Worm (Caenorhabditis elegans) whole organism, L2 larva: Measurements from ENCODE around the gene ZC487.2.

Experiments
- C34F6.9 ChIP-seq: fragments of 150-350 bp; optimal IDR thresholded peaks from 2 replicates; lab custom pipeline; 2014; ENCODE audit warnings: missing biosample characterization, missing genetic modification characterization
- F13H6.1 ChIP-seq: sonication (generic microtip); optimal IDR thresholded peaks from 2 replicates; lab custom pipeline; 2016; ENCODE audit warnings: missing genetic modification characterization, missing compliant biosample characterization
- ama-1 ChIP-seq: fragments of 150-350 bp; optimal IDR thresholded peaks from 2 replicates; lab custom pipeline; 2018; ENCODE audit warnings: inconsistent platforms
- ceh-16 ChIP-seq: fragments of 150-350 bp; optimal IDR thresholded peaks from 2 replicates; lab custom pipeline; 2014; ENCODE audit warnings: missing biosample characterization, missing genetic modification characterization
- ceh-82 ChIP-seq: fragments of 150-350 bp; optimal IDR thresholded peaks from 2 replicates; lab custom pipeline; 2014; ENCODE audit warnings: missing biosample characterization, missing genetic modification characterization
- lin-13 ChIP-seq: fragments of 150-350 bp; optimal IDR thresholded peaks from 2 replicates; lab custom pipeline; 2014; ENCODE audit warnings: missing biosample characterization, missing genetic modification reagents, missing genetic modification characterization
- mab-5 ChIP-seq: fragments of 150-350 bp; optimal IDR thresholded peaks from 2 replicates; lab custom pipeline; 2014; ENCODE audit warnings: missing biosample characterization, missing genetic modification characterization
- mdl-1 ChIP-seq, 2 experiments: fragments of 150-350 bp in 1 of 2; sonication (generic microtip) in 1 of 2; optimal IDR thresholded peaks; 2 replicates each; lab custom pipeline; 2017; ENCODE audit warnings: missing biosample characterization in 2 of 2, missing genetic modification characterization in 2 of 2
- nhr-10 ChIP-seq: sonication (generic microtip); optimal IDR thresholded peaks from 2 replicates; lab custom pipeline; 2017; ENCODE audit warnings: missing biosample characterization, missing genetic modification characterization
- nhr-6 ChIP-seq: fragments of 150-350 bp; optimal IDR thresholded peaks from 2 replicates; lab custom pipeline; 2014; ENCODE audit warnings: missing biosample characterization, missing genetic modification characterization
- skn-1 ChIP-seq: sonication (generic microtip); optimal IDR thresholded peaks from 2 replicates; lab custom pipeline; 2017; ENCODE audit warnings: missing biosample characterization, missing genetic modification characterization
- snpc-4 ChIP-seq: fragments of 150-350 bp; optimal IDR thresholded peaks from 2 replicates; lab custom pipeline; 2014; ENCODE audit warnings: missing biosample characterization, missing genetic modification characterization
- unc-39 ChIP-seq: fragments of 150-350 bp; optimal IDR thresholded peaks from 2 replicates; lab custom pipeline; 2014; ENCODE audit warnings: missing biosample characterization, missing genetic modification characterization
- ztf-11 ChIP-seq: sonication (generic microtip); optimal IDR thresholded peaks from 2 replicates; lab custom pipeline; 2017; ENCODE audit warnings: missing biosample characterization, missing genetic modification characterization

DNA sequence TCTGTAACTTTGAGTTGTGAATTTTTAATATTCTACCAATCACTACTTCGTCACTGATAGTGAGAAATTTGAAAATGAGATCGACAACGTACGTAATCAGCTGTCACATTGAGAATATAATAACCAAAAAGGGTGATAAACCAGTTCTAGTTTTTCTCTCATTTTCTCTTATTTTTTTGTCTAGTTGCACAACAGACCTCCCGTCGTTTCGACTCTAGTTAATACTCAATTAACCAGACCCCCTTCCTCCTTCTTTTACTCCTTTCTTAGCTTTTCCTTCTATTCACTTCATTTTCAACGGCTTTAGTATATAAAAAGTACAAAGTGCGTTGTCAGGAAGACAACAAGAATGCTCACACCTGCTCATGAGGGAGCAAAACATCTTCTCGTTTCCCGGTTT is 4.9 kb upstream of the ZC487.2 start, which contains the start of gene ZC487.1:
- TF ChIP-seq unc-39 (tag; lab: Kevin White, UChicago) (no peak), nhr-6 (tag; lab: Kevin White, UChicago) (no peak), ceh-82 (no peak), C34F6.9 (tag; lab: Kevin White, UChicago) (no peak), mab-5 (no peak), nhr-10 (tag; lab: Kevin White, UChicago) (no peak), snpc-4 (tag; lab: Kevin White, UChicago) (no peak), mdl-1 (tag; optimal IDR thresholded peaks at IDR 0.05; lab: Kevin White, UChicago) (no peak), ceh-16 (tag; lab: Kevin White, UChicago) (no peak), ztf-11 (tag; lab: Kevin White, UChicago) (no peak), ama-1 (no peak), lin-13 (GFP tag; lab: Kevin White, UChicago) (no peak), F13H6.1 (tag; lab: Kevin White, UChicago) (no peak), skn-1 (tag; lab: Kevin White, UChicago) (no peak)
